Worm (Caenorhabditis elegans): ENCODE results near the gene fbxa-25.

The fbxa-25 gene

DNA sequence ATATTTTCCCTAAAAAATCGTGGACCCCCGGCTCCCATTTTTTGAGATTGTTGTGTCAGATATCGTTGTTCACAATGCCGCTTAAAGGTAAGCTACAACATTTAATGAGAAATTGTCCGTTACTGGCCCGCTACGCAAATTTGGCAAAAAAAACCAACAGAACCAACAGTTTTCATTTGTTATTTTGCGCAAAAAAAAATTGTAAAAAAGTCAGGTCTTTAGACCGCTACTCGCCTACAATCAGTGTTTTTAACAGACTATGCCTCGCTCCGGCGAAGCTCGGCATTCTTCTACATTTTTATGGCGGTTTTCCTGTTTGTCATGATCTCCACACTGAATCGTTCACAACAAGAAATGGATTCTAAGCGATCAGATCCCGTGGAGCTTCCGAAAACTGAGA lies 40.4 kb downstream of the fbxa-25 start, which contains the start of gene Y82E9BL.12:
Gene Y82E9BL.12, plus strand, starts transcription at position 301 of the 400 bp plus-strand sequence.
- TF ChIP-seq aly-2 (tag; optimal IDR thresholded peaks at IDR 0.05), result no peak
- TF ChIP-seq lin-39 (tag; optimal IDR thresholded peaks at IDR 0.05), result no peak
- no peak for TF ChIP-seq cey-2 (tag; optimal IDR thresholded peaks at IDR 0.05; ENCODE audit: borderline replicate concordance, insufficient read depth)

DNA sequence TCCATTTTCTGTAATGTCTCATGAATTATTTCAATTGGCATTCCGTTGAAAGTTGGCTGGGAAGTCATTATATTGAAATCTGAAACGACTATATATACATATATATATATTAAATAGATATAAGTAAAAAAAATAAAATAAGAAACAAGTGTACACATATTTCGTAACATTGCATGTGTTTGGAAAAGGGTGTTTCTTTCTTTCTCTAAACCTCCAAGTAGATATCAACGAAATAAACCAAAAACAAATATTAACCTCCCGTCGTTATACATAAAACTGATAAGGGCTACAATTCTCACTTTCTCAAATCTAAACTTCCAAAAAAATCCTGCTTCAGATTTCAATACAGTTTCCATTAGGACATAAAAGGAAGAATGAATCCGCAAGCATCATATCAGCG lies 41.0 kb downstream of the fbxa-25 start, which contains the start of gene fbxa-79:
Gene fbxa-79, minus strand, starts transcription at position 86 of the 400 bp plus-strand sequence.
- TF ChIP-seq nhr-28 (tag; optimal IDR thresholded peaks at IDR 0.05) (peak; percentile 78), pqm-1 (tag; optimal IDR thresholded peaks at IDR 0.05) (peak; percentile 86), mxl-2 (GFP tag; conservative IDR thresholded peaks at IDR 0.05) (no peak), daf-16 (GFP tag; optimal IDR thresholded peaks at IDR 0.05) (no peak), daf-16 (tag; optimal IDR thresholded peaks at IDR 0.05) (peak; percentile 71), nhr-76 (tag; optimal IDR thresholded peaks at IDR 0.05) (no peak), aha-1 (tag) (peak; percentile 1), rbr-2 (tag; optimal IDR thresholded peaks at IDR 0.05) (no peak), dmd-6 (GFP tag; IDR thresholded peaks at IDR 0.05) (peak; percentile 22; the same call in 1 of the 2 replicates), dve-1 (tag; optimal IDR thresholded peaks at IDR 0.05; ENCODE audit: insufficient read depth) (peak; percentile 38), zip-2 (tag; optimal IDR thresholded peaks at IDR 0.05) (peak; percentile 91), unc-62 (GFP tag; optimal IDR thresholded peaks at IDR 0.05 in 1 of 2) (peak in 1 of 2 experiments; percentile 25), unc-62 (tag; optimal IDR thresholded peaks at IDR 0.05) (no peak), ztf-7 (tag; optimal IDR thresholded peaks at IDR 0.05) (peak; percentile 66), hlh-11 (tag; optimal IDR thresholded peaks at IDR 0.05) (peak; percentile 31)

DNA sequence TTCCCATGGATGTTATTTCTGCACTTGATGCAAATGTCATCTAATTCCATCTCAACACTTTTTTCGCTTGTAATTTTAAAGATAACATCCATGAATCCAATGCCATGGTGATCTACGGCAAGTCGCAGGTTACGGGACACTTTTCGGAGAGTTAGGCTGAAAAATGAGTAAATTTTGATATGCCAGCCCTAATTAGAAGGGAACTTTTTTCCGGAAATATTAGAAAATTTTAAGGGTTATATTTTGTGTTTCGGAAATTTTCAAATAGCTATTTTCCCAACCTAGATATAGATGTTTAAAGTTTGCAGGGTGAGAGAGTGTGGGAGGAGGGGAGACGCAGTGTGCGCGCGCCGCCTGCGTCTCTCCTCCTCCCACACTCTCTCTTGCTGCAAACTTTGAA lies 41.9 kb downstream of the fbxa-25 start:
- TF ChIP-seq aha-1 (tag) (peak; percentile 23), nhr-42 (GFP tag; IDR thresholded peaks at IDR 0.05) (no peak), unc-62 (GFP tag; optimal IDR thresholded peaks at IDR 0.05 in 1 of 2) (peak in 1 of 2 experiments; percentile 77), unc-62 (tag; optimal IDR thresholded peaks at IDR 0.05) (no peak)

DNA sequence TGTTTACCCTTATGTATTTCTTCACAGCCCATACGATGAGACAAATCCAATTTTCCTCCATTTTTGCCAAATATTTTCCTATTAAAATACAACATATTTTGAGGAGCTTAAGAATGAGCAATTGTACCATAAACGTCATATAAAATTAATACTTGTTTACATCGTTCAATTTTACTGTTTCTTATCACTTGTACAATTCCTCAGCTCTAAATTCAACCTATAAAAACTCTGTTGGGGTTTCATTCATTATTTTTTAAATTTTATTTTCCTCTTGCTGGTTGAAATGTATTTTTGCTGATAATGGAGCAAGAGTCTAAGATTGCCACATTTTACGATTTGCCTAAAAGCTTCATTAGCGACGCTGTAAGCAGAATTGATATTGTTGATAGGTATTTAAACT lies 45.8 kb downstream of the fbxa-25 start, which contains the start of gene fbxa-75:
Gene fbxa-75, plus strand, starts transcription at position 301 of the 400 bp plus-strand sequence.
- TF ChIP-seq unc-62 (GFP tag; optimal IDR thresholded peaks at IDR 0.05 in 1 of 2) (peak in 1 of 2 experiments; percentile 16), unc-62 (tag; optimal IDR thresholded peaks at IDR 0.05) (no peak), tra-1 (GFP tag; IDR thresholded peaks at IDR 0.05) (no peak)
